Fruit fly (Drosophila melanogaster): Measurements from ENCODE around the gene CG1394.

DNA sequence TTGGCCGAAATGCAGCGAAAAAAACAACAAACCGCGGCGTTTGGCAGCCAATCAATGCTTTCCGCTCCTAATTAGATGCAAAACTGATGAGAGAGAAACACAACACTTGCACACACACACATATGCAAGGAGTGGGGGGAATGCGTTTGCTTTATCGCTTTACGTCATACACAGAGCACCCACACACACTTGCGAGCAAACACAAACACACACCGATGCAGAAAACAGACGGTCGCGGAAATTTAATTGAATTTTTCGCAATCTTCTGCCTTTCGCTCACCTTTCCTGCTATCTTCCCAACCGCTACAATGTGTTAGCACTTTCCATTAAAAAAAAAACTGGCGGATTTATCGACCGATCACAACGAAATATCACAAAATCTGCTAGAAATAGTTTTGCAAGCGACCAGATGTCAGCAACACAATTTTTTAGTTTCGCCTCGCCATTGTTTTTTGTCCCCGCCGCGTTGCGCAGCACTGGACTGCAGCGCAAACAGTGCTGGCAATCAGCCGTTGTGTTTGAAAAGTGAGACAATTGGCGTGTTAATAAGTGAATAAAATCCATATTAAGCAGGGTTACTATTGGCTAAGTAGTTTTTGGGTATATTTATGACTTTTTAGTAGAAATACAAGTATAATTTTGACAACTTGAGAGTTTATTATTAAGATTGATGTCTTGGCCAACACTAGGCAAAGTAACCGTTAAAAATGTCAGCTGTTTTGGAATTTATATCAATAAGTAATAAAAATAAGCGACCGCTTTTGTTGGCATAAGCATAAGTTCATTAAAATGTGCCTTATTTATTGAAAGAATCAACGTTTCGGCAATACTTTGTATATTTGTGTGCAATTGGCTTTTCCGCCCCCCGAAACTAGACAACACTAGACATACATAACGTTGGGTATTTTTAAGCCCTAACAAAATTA is 33.6 kb downstream of the CG1394 start, which contains the start of gene Klp10A:
- TF ChIP-seq Dip3 (GFP tag; optimal IDR thresholded peaks at IDR 0.05), result no peak
- TF ChIP-seq fru (optimal IDR thresholded peaks at IDR 0.05), result no peak
- no peak for TF ChIP-seq dan (GFP tag; IDR thresholded peaks at IDR 0.05)
- TF ChIP-seq zf30C (GFP tag; optimal IDR thresholded peaks at IDR 0.05), result no peak
- no peak for TF ChIP-seq ro (GFP tag; IDR thresholded peaks at IDR 0.05)
- TF ChIP-seq ase (GFP tag; IDR thresholded peaks at IDR 0.05), result no peak
- no peak for TF ChIP-seq NC2β (GFP tag; optimal IDR thresholded peaks at IDR 0.05)
- no peak for TF ChIP-seq Lpt (GFP tag; optimal IDR thresholded peaks at IDR 0.05)
- TF ChIP-seq trh (GFP tag; optimal IDR thresholded peaks at IDR 0.05), result no peak
- TF ChIP-seq Sin3A (optimal IDR thresholded peaks at IDR 0.05), result no peak
- 0 out of 2 replicates have a peak, but pooled peaks have one; percentile 23 for TF ChIP-seq Rx (GFP tag; IDR thresholded peaks at IDR 0.05)
